Fruit fly (Drosophila melanogaster): ENCODE results near the gene CG33322.

Gene CG33322

dm6 chr2L:20805624-20806339, 10.3 kb downstream of the CG33322 start (continued):
- TF ChIP-seq B-H2 (GFP tag; optimal IDR thresholded peaks at IDR 0.05) (peak; percentile 81), salm (tag; optimal IDR thresholded peaks at IDR 0.05) (peak; percentile 92), stc (GFP tag; IDR thresholded peaks at IDR 0.05) (peak; percentile 94), CG18619 (GFP tag; optimal IDR thresholded peaks at IDR 0.05) (peak; percentile 95), Hr51 (GFP tag; optimal IDR thresholded peaks at IDR 0.05) (peak; percentile 76 to 97), CG4707 (GFP tag; optimal IDR thresholded peaks at IDR 0.05) (peak; percentile 79), CG34224 (GFP tag; IDR thresholded peaks at IDR 0.05; ENCODE audit: partially characterized antibody) (peak; percentile 75), sna (GFP tag; IDR thresholded peaks at IDR 0.05; ENCODE audit: partially characterized antibody) (peak; percentile 33; the same call in 1 of the 2 replicates), dimm (GFP tag; IDR thresholded peaks at IDR 0.05) (peak; percentile 86), CG11247 (GFP tag; IDR thresholded peaks at IDR 0.05) (peak; percentile 94), Lhr (GFP tag; optimal IDR thresholded peaks at IDR 0.05) (peak; percentile 79), CG18476 (GFP tag; optimal IDR thresholded peaks at IDR 0.05) (peak; percentile 88), chif (GFP tag; optimal IDR thresholded peaks at IDR 0.05) (peak; percentile 83 to 84), CG10209 (GFP tag; optimal IDR thresholded peaks at IDR 0.05) (peak; percentile 96), CG16815 (GFP tag; optimal IDR thresholded peaks at IDR 0.05) (peak; percentile 94), CG5245 (GFP tag; optimal IDR thresholded peaks at IDR 0.05) (peak; percentile 89), Ssrp (tag; optimal IDR thresholded peaks at IDR 0.05) (peak; percentile 93), bbx (GFP tag; IDR thresholded peaks at IDR 0.05; ENCODE audit: partially characterized antibody) (peak; percentile 63; the same call in 1 of the 2 replicates), lilli (GFP tag; optimal IDR thresholded peaks at IDR 0.05) (peak; percentile 95), rib (GFP tag; IDR thresholded peaks at IDR 0.05) (peak; percentile 91), ttk (GFP tag; IDR thresholded peaks at IDR 0.05) (peak; percentile 91), vnd (GFP tag; IDR thresholded peaks at IDR 0.05; ENCODE audit: partially characterized antibody) (peak; percentile 87), jing (GFP tag; optimal IDR thresholded peaks at IDR 0.05) (peak; percentile 90), ara (GFP tag; IDR thresholded peaks at IDR 0.05) (peak; percentile 93), HLH54F (GFP tag; optimal IDR thresholded peaks at IDR 0.05) (peak; percentile 83), NFAT (GFP tag; IDR thresholded peaks at IDR 0.05) (peak; percentile 90), CTCF (GFP tag; optimal IDR thresholded peaks at IDR 0.05) (peak; percentile 60), sisA (GFP tag; IDR thresholded peaks at IDR 0.05) (peak; percentile 92), ftz-f1 (GFP tag; optimal IDR thresholded peaks at IDR 0.05) (peak; percentile 65), Hmx (GFP tag; optimal IDR thresholded peaks at IDR 0.05) (no peak), Poxn (GFP tag; IDR thresholded peaks at IDR 0.05) (peak; percentile 87), Eip74EF (GFP tag; optimal IDR thresholded peaks at IDR 0.05) (peak in 1 of 2 experiments; percentile 94), lola (GFP tag; optimal IDR thresholded peaks at IDR 0.05) (peak in 1 of 3 experiments; percentile 92), ssp (GFP tag; IDR thresholded peaks at IDR 0.05) (peak; percentile 87), Xrp1 (GFP tag; IDR thresholded peaks at IDR 0.05) (peak; percentile 96), CG3847 (GFP tag; IDR thresholded peaks at IDR 0.05) (peak; percentile 95), CG1529 (GFP tag; optimal IDR thresholded peaks at IDR 0.05) (peak; percentile 94), CG8089 (GFP tag; optimal IDR thresholded peaks at IDR 0.05) (peak; percentile 61), MTF-1 (GFP tag; optimal IDR thresholded peaks at IDR 0.05; ENCODE audit: borderline replicate concordance) (peak; percentile 87), Antp (GFP tag; optimal IDR thresholded peaks at IDR 0.05) (peak; percentile 17), stwl (tag; optimal IDR thresholded peaks at IDR 0.05) (peak; percentile 45), dati (GFP tag; IDR thresholded peaks at IDR 0.05) (peak; percentile 71), schlank (tag; optimal IDR thresholded peaks at IDR 0.05) (peak; percentile 85), bsh (GFP tag; optimal IDR thresholded peaks at IDR 0.05) (peak in 1 of 2 experiments; percentile 97), CG31441 (GFP tag; IDR thresholded peaks at IDR 0.05) (peak; percentile 97), CG10431 (GFP tag; optimal IDR thresholded peaks at IDR 0.05) (peak; percentile 77), Mes4 (GFP tag; optimal IDR thresholded peaks at IDR 0.05) (peak; percentile 70), trh (GFP tag; optimal IDR thresholded peaks at IDR 0.05) (peak; percentile 84), so (GFP tag; IDR thresholded peaks at IDR 0.05) (peak; percentile 97)

All from whole organism, embryonic.